Worm (Caenorhabditis elegans) whole organism, L4/young adult: ENCODE results near the gene msp-32.
"Not testable (repeated sequence)": the region's sequence is repeated elsewhere in the genome, so short reads cannot be mapped to it uniquely, and the experiment has no call there.

Source experiments
- W03F9.2 ChIP-seq: fragments of 150-350 bp; optimal IDR thresholded peaks from 2 replicates; lab custom pipeline; 2014; ENCODE audit warnings: missing biosample characterization, missing genetic modification characterization
- dao-5 ChIP-seq: sonication (generic microtip); optimal IDR thresholded peaks from 2 replicates; lab custom pipeline; 2016; ENCODE audit warnings: missing genotype, missing genetic modification characterization, moderate library complexity, missing compliant biosample characterization
- him-1 ChIP-seq: sonication (generic microtip); optimal IDR thresholded peaks from 2 replicates; lab custom pipeline; 2016; ENCODE audit warnings: missing genotype, missing genetic modification reagents, missing genetic modification characterization, missing compliant biosample characterization

The msp-32 gene

DNA sequence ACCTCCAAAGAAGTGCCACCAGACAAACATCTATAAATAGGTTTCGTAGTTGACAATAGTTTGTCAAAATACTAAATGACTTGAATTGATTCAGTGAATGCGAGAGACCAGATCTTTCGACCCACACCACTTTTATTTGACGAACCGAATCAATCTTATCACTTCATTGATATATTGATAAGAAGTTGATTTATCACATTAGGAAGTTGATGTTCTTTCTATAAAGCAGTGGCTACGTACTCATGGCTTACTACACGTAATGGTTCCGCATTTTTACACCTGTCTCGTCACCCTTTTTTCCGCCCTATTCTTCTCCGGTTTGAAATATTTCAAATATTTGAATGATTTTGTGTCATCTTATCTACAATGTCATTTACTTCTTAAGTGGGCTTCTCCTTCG, 22.0 kb downstream of the msp-32 start:
- TF ChIP-seq him-1 (tag; lab: Kevin White, UChicago) (no peak), W03F9.2 (tag; lab: Kevin White, UChicago) (no peak), dao-5 (tag; lab: Kevin White, UChicago) (no peak)

DNA sequence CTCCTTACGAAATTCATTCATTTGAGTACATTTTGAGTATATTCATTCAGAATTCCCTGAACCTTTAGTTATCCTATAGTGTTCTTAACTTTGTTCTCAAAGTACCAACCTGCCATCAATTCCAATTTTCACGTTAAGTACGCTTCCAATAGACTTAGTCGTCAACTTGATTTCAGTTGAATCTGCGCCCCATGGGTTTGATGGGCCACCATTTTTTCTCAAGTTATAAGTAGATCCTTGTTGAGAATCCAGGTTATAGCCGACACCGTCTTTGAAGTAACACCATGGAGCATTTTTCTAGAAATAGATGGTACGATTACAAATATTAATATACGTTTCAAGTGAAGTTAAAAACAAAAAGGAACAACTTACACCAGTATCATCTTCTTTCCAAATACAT, 26.1 kb downstream of the msp-32 start:
- no peak for TF ChIP-seq him-1 (tag; lab: Kevin White, UChicago)

DNA sequence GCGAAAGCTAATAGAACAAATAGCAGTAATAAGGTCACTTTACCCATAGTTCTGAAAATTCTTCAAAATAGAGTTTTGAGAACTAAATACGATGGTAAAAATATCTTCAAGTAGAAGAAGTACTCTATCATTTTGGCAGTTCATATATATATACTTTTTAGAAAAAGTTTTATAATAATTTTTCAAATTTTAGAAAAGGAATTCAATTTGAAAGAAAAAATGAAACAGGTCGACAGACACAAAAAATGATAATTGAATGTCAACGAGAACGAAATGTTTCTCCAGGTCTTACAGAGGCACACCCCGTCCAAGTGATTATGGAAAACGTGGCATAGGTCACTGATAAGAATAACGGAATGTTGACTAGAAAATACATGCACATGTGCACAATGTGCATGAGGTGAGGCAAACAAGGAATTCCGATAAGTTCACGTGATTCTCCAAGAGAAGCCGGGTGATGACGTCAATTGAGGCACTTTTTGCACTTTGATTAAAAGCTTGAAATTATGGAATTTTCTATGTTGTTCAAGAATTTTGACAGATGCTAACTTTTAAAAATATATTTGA, 26.7 kb downstream of the msp-32 start, which contains the start of gene aagr-2:
Gene aagr-2, minus strand, starts transcription at position 51 of the 567 bp plus-strand sequence.
- TF ChIP-seq him-1 (tag; lab: Kevin White, UChicago): no peak
- TF ChIP-seq dao-5 (tag; lab: Kevin White, UChicago): no peak
- TF ChIP-seq W03F9.2 (tag; lab: Kevin White, UChicago): no peak

DNA sequence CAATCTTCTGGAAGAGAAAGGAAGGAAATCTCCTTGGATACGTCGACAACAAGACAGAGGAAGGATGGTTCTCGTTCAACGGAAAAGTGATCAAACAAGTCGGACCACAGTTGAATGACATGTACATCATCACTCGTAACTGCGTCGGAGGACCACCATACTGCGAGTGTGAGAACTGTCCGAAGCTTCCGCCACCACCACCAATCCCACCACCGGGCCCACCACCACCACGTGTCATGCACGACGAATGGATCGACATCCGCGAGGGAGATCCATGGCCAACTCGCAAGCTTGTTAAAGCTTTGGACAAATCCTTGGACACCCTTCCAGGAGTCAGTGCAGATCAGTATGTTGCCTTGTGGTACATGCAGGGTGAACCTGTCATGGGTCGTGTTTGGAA, 32.7 kb downstream of the msp-32 start:
- TF ChIP-seq him-1 (tag; lab: Kevin White, UChicago): no peak
- TF ChIP-seq W03F9.2 (tag; lab: Kevin White, UChicago): no peak
- TF ChIP-seq dao-5 (tag; lab: Kevin White, UChicago): no peak

DNA sequence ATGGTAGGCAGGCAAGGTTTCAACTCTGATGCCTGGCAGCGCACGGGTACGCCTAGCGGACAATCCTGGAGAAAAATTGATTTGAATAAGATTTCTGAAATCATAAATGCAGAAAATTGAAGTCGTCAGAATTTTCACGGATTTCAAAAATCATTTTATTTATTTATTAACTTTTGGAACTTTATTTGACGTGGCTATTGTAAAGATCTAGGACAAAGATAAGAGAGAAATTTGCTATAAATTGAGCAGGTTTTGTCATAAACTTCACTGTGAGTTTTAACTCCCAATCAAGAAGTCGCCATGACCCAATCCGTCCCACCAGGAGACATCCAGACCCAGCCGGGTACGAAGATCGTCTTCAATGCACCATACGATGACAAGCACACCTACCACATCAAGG, 34.1 kb downstream of the msp-32 start, which contains the start of gene msp-152:
Gene msp-152, plus strand, starts transcription at position 301 of the 400 bp plus-strand sequence.
- TF ChIP-seq him-1, dao-5, W03F9.2 (tag; lab: Kevin White, UChicago): not testable (repeated sequence)

DNA sequence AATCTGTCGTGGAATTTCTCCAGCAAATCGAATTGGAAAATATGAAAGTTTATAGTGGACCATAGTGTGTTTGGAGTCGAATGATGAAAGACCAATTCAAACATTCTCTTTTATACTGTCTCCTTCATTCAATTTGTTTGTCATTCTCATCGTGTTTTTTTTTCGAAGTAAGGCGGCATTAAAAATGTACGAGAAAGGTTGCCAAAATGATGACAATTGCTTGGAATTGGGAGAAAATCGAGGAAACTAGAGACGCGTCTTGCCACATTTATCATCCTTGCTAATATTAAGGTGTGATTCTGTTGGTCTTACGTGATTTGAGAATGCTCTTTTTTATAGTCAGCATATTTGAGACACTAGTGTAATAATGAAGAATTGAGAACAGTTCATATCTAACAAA, 36.3 kb downstream of the msp-32 start, which contains the start of gene gst-30:
Gene gst-30, minus strand, starts transcription at position 101 of the 400 bp plus-strand sequence.
- no peak for TF ChIP-seq him-1 (tag; lab: Kevin White, UChicago)
- no peak for TF ChIP-seq W03F9.2 (tag; lab: Kevin White, UChicago)
- no peak for TF ChIP-seq dao-5 (tag; lab: Kevin White, UChicago)

DNA sequence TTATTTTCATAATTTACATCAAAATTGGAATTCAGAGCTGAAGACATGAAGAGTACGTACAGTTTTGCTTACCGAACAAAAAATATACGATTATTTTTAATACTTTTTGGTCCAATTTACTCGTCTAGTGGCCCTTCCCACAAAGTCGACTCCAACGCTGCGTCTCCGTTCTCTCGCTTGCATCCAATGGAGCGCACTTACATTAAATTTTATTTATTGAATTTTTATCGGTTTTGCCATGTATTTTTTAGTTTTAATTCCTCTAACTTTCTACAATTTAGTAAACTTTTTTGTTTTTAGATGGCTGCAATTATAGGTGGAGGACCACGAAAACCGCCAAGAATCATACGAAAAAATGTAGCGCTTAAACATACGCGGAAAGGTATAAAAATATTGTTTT, 36.9 kb downstream of the msp-32 start, which contains the start of gene ZK546.5:
Gene ZK546.5, plus strand, starts transcription at position 301 of the 400 bp plus-strand sequence.
- TF ChIP-seq dao-5 (tag; lab: Kevin White, UChicago) (no peak), him-1 (tag; lab: Kevin White, UChicago) (no peak), W03F9.2 (tag; lab: Kevin White, UChicago) (no peak)

DNA sequence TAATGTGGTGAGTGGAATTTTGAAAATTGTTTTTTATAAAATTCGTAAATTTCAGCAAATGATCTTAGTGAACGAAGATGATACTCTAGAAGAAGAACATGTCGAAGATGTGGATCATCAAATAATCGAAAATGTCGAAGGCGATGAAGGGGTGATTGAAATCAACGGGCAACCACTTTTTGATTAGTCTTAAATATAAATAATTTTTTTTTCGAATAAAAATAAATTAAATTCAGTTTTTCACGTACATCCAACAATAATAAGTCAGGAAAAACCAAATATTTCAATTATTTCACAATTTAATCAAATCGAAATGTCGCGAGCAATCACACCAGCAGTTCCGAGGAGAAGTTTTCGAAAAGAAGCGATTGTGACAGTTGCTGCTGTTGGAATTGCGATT, 39.1 kb downstream of the msp-32 start, which contains the start of gene ZK546.4:
Gene ZK546.4, plus strand, starts transcription at position 301 of the 400 bp plus-strand sequence.
- TF ChIP-seq him-1 (tag; lab: Kevin White, UChicago) (no peak), dao-5 (tag; lab: Kevin White, UChicago) (no peak), W03F9.2 (tag; lab: Kevin White, UChicago) (no peak)

DNA sequence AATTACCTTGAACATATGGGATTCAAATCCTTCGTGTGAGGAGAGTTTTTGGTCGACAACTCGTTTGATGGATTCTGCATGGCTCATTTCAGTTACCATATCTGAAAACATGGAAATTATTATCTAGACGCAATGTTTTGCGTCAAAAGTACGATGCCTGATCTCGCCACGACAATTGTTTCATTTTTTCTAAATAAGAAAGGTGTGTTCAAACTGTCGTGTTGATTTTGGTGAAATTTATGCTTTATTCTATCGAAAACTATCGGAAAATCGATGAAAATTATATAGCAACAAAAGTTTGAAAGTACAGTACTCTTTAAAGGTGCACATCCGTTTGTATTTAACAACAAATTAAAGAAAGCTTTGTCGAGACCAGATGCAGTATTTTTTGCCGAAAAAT, 42.4 kb downstream of the msp-32 start, which contains the start of gene cblc-1:
Gene cblc-1, minus strand, starts transcription at position 101 of the 400 bp plus-strand sequence.
- TF ChIP-seq him-1 (tag; lab: Kevin White, UChicago) (no peak), W03F9.2 (tag; lab: Kevin White, UChicago) (no peak), dao-5 (tag; lab: Kevin White, UChicago) (no peak)

DNA sequence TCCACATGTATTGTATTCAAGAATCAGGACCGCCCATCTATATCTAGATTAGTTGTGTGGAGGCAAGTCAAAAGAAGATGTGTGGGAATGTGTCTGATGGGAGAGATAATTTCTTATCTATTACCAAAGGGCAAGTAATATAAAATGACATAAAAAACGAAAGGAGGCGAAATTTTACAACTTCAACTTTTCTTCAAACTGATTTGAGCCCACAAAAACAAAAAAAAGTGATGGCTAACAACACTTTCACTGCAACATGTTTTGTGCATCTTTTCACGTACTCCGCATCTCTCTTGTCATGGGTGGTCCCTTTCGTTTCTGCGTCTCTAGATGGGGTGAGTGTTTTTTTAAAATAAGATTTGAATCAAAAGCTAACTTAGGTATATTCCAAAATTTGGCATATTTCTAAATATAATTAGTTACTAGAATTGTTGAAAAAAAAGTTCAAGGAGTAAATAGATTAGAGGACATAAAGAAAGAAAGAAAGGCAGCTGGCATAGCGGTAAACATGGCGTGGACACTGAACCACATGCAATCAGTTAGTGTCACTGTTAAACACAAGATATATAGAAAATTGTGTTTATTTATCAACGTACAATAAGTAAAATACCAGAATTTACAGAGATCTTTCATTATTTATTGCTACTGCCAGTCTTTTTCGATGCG, 43.0 kb downstream of the msp-32 start, which contains the start of gene ZK546.19:
Gene ZK546.19, plus strand, starts transcription at position 186 of the 666 bp plus-strand sequence.
- TF ChIP-seq W03F9.2 (tag; lab: Kevin White, UChicago) (no peak), dao-5 (tag; lab: Kevin White, UChicago) (no peak), him-1 (tag; lab: Kevin White, UChicago) (no peak)

DNA sequence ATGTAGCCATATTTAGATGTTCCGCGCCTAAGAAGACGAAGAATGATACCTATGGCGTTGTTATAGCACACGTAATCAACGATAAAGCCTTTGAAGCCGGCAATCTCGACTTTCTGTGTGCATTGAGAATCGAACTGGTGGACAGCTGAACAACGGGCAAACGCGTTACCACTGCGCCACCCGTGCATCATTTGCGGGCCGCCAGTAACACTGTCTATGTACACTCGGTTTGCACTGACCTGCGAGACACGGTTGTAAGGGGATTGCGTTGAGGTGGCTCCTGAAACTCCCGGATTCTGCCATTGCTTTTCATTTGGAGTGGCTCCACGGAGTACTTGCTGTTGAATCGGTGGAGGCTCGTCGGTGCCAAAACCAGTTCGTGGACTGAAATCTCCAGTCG, 43.8 kb downstream of the msp-32 start:
- TF ChIP-seq him-1 (tag; lab: Kevin White, UChicago) (no peak), dao-5 (tag; lab: Kevin White, UChicago) (peak; percentile 44), W03F9.2 (tag; lab: Kevin White, UChicago) (no peak)

DNA sequence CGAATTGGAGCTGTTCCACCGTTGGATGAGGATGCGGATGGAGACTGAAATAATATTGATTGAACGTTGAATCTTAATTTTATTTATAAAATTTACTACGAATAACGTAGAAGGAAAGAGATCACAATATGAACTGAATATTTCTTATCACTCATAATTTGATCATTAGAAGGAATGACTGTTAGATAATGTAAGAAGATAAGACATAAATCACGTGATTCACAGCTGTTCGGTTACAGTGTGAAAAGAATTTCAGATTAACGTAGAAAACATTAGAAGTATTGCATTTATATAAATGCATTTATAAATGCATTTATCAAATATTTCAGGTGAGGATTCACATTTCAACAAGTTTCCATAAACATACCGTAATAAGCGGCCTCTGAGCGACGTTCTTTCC, 44.2 kb downstream of the msp-32 start:
- no peak for TF ChIP-seq him-1 (tag; lab: Kevin White, UChicago)
- no peak for TF ChIP-seq W03F9.2 (tag; lab: Kevin White, UChicago)
- TF ChIP-seq dao-5 (tag; lab: Kevin White, UChicago): no peak

DNA sequence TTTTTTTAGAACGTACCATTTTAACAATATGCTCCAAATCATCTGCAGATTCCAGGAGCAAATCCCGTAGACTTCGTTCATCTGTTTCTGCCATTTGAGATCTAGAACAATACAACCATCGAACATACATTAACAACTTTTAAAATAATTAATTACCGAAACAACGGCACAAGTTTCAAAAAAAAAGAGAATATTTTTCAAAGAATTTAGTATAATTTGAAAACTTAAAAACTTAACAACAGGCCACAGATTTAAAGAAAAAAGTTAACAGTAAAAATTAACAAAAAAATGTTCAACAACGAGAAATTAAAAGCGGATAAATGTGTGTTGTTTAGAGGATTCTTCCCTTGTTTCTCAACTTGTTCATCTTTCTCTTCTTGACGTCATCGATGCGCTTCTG, 45.2 kb downstream of the msp-32 start, which contains the start of gene mdt-4:
Gene mdt-4, minus strand, starts transcription at position 101 of the 400 bp plus-strand sequence.
- TF ChIP-seq him-1 (tag; lab: Kevin White, UChicago): no peak
- TF ChIP-seq W03F9.2 (tag; lab: Kevin White, UChicago): no peak
- no peak for TF ChIP-seq dao-5 (tag; lab: Kevin White, UChicago)
